Fruit fly (Drosophila melanogaster): ENCODE measurements around the gene Prp40.
A peak's percentile ranks its signal among the peaks of the same experiment; 100 is the strongest.

Gene Prp40

dm6 chr2L:2992664-2993174 lies 30.3 kb upstream of the Prp40 start, which contains the start of the genes okr and CG3558 (continued):
- TF ChIP-seq CG33213 (GFP tag; optimal IDR thresholded peaks at IDR 0.05) (peak; percentile 0), CG2129 (GFP tag; IDR thresholded peaks at IDR 0.05; ENCODE audit: partially characterized antibody) (peak; percentile 77), ftz-f1 (GFP tag; optimal IDR thresholded peaks at IDR 0.05) (no peak), Camta (GFP tag; optimal IDR thresholded peaks at IDR 0.05) (no peak), scrt (GFP tag; optimal IDR thresholded peaks at IDR 0.05) (no peak), hb (GFP tag; IDR thresholded peaks at IDR 0.05; ENCODE audit: partially characterized antibody) (peak; percentile 66; the same call in 2 of the 3 replicates), CG11456 (GFP tag; IDR thresholded peaks at IDR 0.05) (no peak), br (optimal IDR thresholded peaks at IDR 0.05) (no peak), CG7963 (GFP tag; IDR thresholded peaks at IDR 0.05; ENCODE audit: partially characterized antibody) (peak; percentile 58; the same call in 2 of the 3 replicates), CG12659 (GFP tag; optimal IDR thresholded peaks at IDR 0.05) (peak; percentile 18), MBD-R2 (GFP tag; IDR thresholded peaks at IDR 0.05) (peak; percentile 80), ewg (GFP tag; optimal IDR thresholded peaks at IDR 0.05) (no peak), CG3995 (GFP tag; optimal IDR thresholded peaks at IDR 0.05) (no peak), CG12391 (tag; optimal IDR thresholded peaks at IDR 0.05) (peak; percentile 9), disco-r (GFP tag; optimal IDR thresholded peaks at IDR 0.05) (no peak), CG10267 (tag; optimal IDR thresholded peaks at IDR 0.05) (peak; percentile 54), sna (GFP tag; IDR thresholded peaks at IDR 0.05; ENCODE audit: partially characterized antibody) (peak; percentile 77), Bteb2 (GFP tag; optimal IDR thresholded peaks at IDR 0.05) (peak; percentile 32), oc (tag; optimal IDR thresholded peaks at IDR 0.05) (no peak), ems (GFP tag; optimal IDR thresholded peaks at IDR 0.05) (no peak), YL-1 (GFP tag; optimal IDR thresholded peaks at IDR 0.05) (peak; percentile 26), Dref (GFP tag; IDR thresholded peaks at IDR 0.05) (peak; percentile 72), amos (GFP tag; IDR thresholded peaks at IDR 0.05; ENCODE audit: partially characterized antibody) (peak; percentile 83), rib (GFP tag; IDR thresholded peaks at IDR 0.05) (no peak), CG1792 (GFP tag; optimal IDR thresholded peaks at IDR 0.05) (no peak), lab (GFP tag; optimal IDR thresholded peaks at IDR 0.05) (no peak), CG14441 (GFP tag; IDR thresholded peaks at IDR 0.05) (no peak), ara (GFP tag; IDR thresholded peaks at IDR 0.05) (no peak), bbx (GFP tag; IDR thresholded peaks at IDR 0.05; ENCODE audit: partially characterized antibody) (peak; percentile 78), CG10274 (GFP tag; optimal IDR thresholded peaks at IDR 0.05) (no peak), kni (GFP tag; optimal IDR thresholded peaks at IDR 0.05) (no peak), sc (optimal IDR thresholded peaks at IDR 0.05) (no peak), sc (GFP tag; optimal IDR thresholded peaks at IDR 0.05) (no peak), CG34224 (GFP tag; IDR thresholded peaks at IDR 0.05; ENCODE audit: partially characterized antibody) (peak; percentile 94), lilli (GFP tag; optimal IDR thresholded peaks at IDR 0.05) (peak; percentile 21), sens (GFP tag) (peak; percentile 85), tna (GFP tag; IDR thresholded peaks at IDR 0.05; ENCODE audit: partially characterized antibody) (peak; percentile 47; the same call in 1 of the 2 replicates), org-1 (GFP tag; optimal IDR thresholded peaks at IDR 0.05) (no peak), HHEX (GFP tag; optimal IDR thresholded peaks at IDR 0.05) (no peak), shn (GFP tag; optimal IDR thresholded peaks at IDR 0.05) (no peak), Eip74EF (GFP tag; optimal IDR thresholded peaks at IDR 0.05) (peak in 1 of 2 experiments; percentile 52), CG17829 (tag; optimal IDR thresholded peaks at IDR 0.05) (peak; percentile 8), NK7.1 (GFP tag; optimal IDR thresholded peaks at IDR 0.05) (no peak), phol (tag; optimal IDR thresholded peaks at IDR 0.05) (peak; percentile 83), dan (GFP tag; IDR thresholded peaks at IDR 0.05) (no peak), trem (tag; optimal IDR thresholded peaks at IDR 0.05) (peak; percentile 91), Sin3A (optimal IDR thresholded peaks at IDR 0.05) (peak; percentile 63), knrl (GFP tag; IDR thresholded peaks at IDR 0.05; ENCODE audit: partially characterized antibody) (peak; percentile 83), Scr (GFP tag; IDR thresholded peaks at IDR 0.05; ENCODE audit: partially characterized antibody) (peak; percentile 87), Dek (tag; optimal IDR thresholded peaks at IDR 0.05) (no peak)
